Fruit fly (Drosophila melanogaster): ENCODE data around the gene CG34175.
A peak's percentile ranks its signal among the peaks of the same experiment; 100 is the strongest.

Gene CG34175

DNA sequence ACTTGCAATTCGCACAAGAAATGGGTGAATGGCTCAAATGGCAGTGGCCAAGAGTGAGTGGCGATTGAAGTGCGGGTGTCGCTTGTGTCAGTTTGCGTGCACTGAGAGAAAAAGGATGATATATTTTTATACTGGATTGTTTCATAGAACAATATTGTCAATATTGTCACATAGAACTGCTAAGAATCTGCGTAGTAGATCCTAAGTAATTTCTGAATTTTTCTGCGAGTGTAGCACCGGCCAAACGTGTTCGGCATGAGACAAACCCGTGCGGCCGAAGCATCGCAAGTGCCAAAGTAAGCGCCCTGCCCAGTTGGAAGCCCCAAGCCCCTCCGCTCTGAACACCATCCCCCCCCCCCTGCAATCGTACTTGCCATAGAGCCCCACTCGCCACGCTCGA is 42.5 kb downstream of the CG34175 start (continued):
- peak; percentile 68 for TF ChIP-seq CG7839 (tag; optimal IDR thresholded peaks at IDR 0.05)
- TF ChIP-seq CG10274 (GFP tag; optimal IDR thresholded peaks at IDR 0.05): peak; percentile 49
- no peak for TF ChIP-seq btn (GFP tag; optimal IDR thresholded peaks at IDR 0.05)
- TF ChIP-seq CG13123 (GFP tag; optimal IDR thresholded peaks at IDR 0.05): no peak
- TF ChIP-seq kah (GFP tag; optimal IDR thresholded peaks at IDR 0.05): peak; percentile 27
- TF ChIP-seq CG6689 (GFP tag; IDR thresholded peaks at IDR 0.05): peak; percentile 73
- no peak for TF ChIP-seq CG13894 (tag; optimal IDR thresholded peaks at IDR 0.05)
- peak; percentile 54; the same call in 1 of the 2 replicates for TF ChIP-seq Atf6 (GFP tag; IDR thresholded peaks at IDR 0.05)
- TF ChIP-seq CG4820 (GFP tag; optimal IDR thresholded peaks at IDR 0.05): peak; percentile 52
- no peak for TF ChIP-seq her (GFP tag; optimal IDR thresholded peaks at IDR 0.05)
- peak; percentile 67 for TF ChIP-seq CG15269 (tag; optimal IDR thresholded peaks at IDR 0.05)
- no peak for TF ChIP-seq inv (GFP tag; IDR thresholded peaks at IDR 0.05; ENCODE audit: partially characterized antibody)
- peak; percentile 85 for TF ChIP-seq dmrt99B (tag; optimal IDR thresholded peaks at IDR 0.05)
- no peak for TF ChIP-seq CG9727 (GFP tag; optimal IDR thresholded peaks at IDR 0.05)
- peak; percentile 25 for TF ChIP-seq CG16815 (GFP tag; optimal IDR thresholded peaks at IDR 0.05)
- TF ChIP-seq emc (GFP tag; optimal IDR thresholded peaks at IDR 0.05): no peak
- TF ChIP-seq CG6272 (GFP tag; IDR thresholded peaks at IDR 0.05): no peak
- 0 out of 2 replicates have a peak, but pooled peaks have one; percentile 30 for TF ChIP-seq ro (GFP tag; IDR thresholded peaks at IDR 0.05)
- TF ChIP-seq Mad (GFP tag; optimal IDR thresholded peaks at IDR 0.05): peak; percentile 55
- no peak for TF ChIP-seq CG7928 (GFP tag; optimal IDR thresholded peaks at IDR 0.05)
- peak; percentile 71 for TF ChIP-seq Asciz (GFP tag; optimal IDR thresholded peaks at IDR 0.05)
- peak; percentile 74 for TF ChIP-seq ATbp (GFP tag; optimal IDR thresholded peaks at IDR 0.05)
- TF ChIP-seq odd (GFP tag; optimal IDR thresholded peaks at IDR 0.05): no peak
- TF ChIP-seq nerfin-2 (GFP tag; IDR thresholded peaks at IDR 0.05; ENCODE audit: partially characterized antibody): no peak
- no peak for TF ChIP-seq kni (GFP tag; optimal IDR thresholded peaks at IDR 0.05)
- TF ChIP-seq Lpt (GFP tag; optimal IDR thresholded peaks at IDR 0.05): no peak
- TF ChIP-seq Atf3 (GFP tag; optimal IDR thresholded peaks at IDR 0.05): peak; percentile 34
- TF ChIP-seq chif (GFP tag; optimal IDR thresholded peaks at IDR 0.05): peak; percentile 52 to 63
- no peak for TF ChIP-seq Trl (optimal IDR thresholded peaks at IDR 0.05)
- no peak for TF ChIP-seq Trl (GFP tag; optimal IDR thresholded peaks at IDR 0.05)
- peak; percentile 52 for TF ChIP-seq jumu (GFP tag; optimal IDR thresholded peaks at IDR 0.05)
- peak; percentile 38 for TF ChIP-seq disco-r (GFP tag; optimal IDR thresholded peaks at IDR 0.05)
- TF ChIP-seq vvl (GFP tag; IDR thresholded peaks at IDR 0.05): peak; percentile 84
- no peak for TF ChIP-seq run (tag; optimal IDR thresholded peaks at IDR 0.05)
- TF ChIP-seq Sox102F (GFP tag; optimal IDR thresholded peaks at IDR 0.05): peak; percentile 82
- TF ChIP-seq tna (GFP tag; IDR thresholded peaks at IDR 0.05; ENCODE audit: partially characterized antibody): no peak
- peak; percentile 69 for TF ChIP-seq CG9609 (GFP tag; optimal IDR thresholded peaks at IDR 0.05)
- TF ChIP-seq CG15073 (GFP tag; optimal IDR thresholded peaks at IDR 0.05): no peak
- TF ChIP-seq zen (tag; optimal IDR thresholded peaks at IDR 0.05): no peak
- TF ChIP-seq CG12071 (GFP tag; optimal IDR thresholded peaks at IDR 0.05): peak; percentile 69
- no peak for TF ChIP-seq fru (optimal IDR thresholded peaks at IDR 0.05)
- peak; percentile 61; the same call in 1 of the 3 replicates for TF ChIP-seq CG7357 (GFP tag; IDR thresholded peaks at IDR 0.05)
- no peak for TF ChIP-seq insv (GFP tag; optimal IDR thresholded peaks at IDR 0.05)
- TF ChIP-seq ssp (GFP tag; IDR thresholded peaks at IDR 0.05): peak; percentile 58
- peak; percentile 70 for TF ChIP-seq fd96Cb (tag; optimal IDR thresholded peaks at IDR 0.05)
- TF ChIP-seq CG43689 (GFP tag; IDR thresholded peaks at IDR 0.05): peak; percentile 34; the same call in 1 of the 2 replicates
- TF ChIP-seq Sin3A (optimal IDR thresholded peaks at IDR 0.05): no peak
- no peak for TF ChIP-seq B-H2 (GFP tag; optimal IDR thresholded peaks at IDR 0.05)
- peak; percentile 64; the same call in 1 of the 2 replicates for TF ChIP-seq crol (GFP tag; IDR thresholded peaks at IDR 0.05)
- peak; percentile 93 for TF ChIP-seq cwo (GFP tag; optimal IDR thresholded peaks at IDR 0.05)
- peak; percentile 75 for TF ChIP-seq Rfx (GFP tag; IDR thresholded peaks at IDR 0.05)
- TF ChIP-seq NK7.1 (GFP tag; optimal IDR thresholded peaks at IDR 0.05): no peak
